Fruit fly (Drosophila melanogaster) Kc167 (cell line): ENCODE measurements around the gene CG31683.

Source experiments
- h ChIP-seq: fragments of >200 bp; optimal IDR thresholded peaks from 3 replicates; lab custom pipeline; 2018; ENCODE audit warnings: missing external identifiers
- ttk ChIP-seq: sonication (Bioruptor generic); optimal IDR thresholded peaks from 2 replicates; lab custom pipeline; 2017; ENCODE audit warnings: missing external identifiers

- TF ChIP-seq ttk (lab: Kevin White, UChicago) (no peak), h (no peak)
Measured at dm6 chr2L:20478549-20479238, 28.9 kb upstream of the CG31683 start.
